Worm (Caenorhabditis elegans): Measurements from ENCODE around the gene fbxa-73.

fbxa-73 gene

ce11 chrIII:2288261-2288660, 35.0 kb downstream of the fbxa-73 start:
- no peak for TF ChIP-seq unc-62 (GFP tag; optimal IDR thresholded peaks at IDR 0.05)

ce11 chrIII:2291139-2291538, 37.9 kb downstream of the fbxa-73 start, which contains the start of gene fbxa-219:
Gene fbxa-219, plus strand, starts transcription at chrIII:2291415.
- TF ChIP-seq unc-62 (GFP tag; optimal IDR thresholded peaks at IDR 0.05), result no peak

- TF ChIP-seq unc-62 (GFP tag; optimal IDR thresholded peaks at IDR 0.05), result no peak
These were observed 41.5 kb downstream of the fbxa-73 start for ce11 chrIII:2294736-2295135.

ce11 chrIII:2304149-2304548, 50.9 kb downstream of the fbxa-73 start:
- no peak for TF ChIP-seq unc-62 (GFP tag; optimal IDR thresholded peaks at IDR 0.05)
